Worm (Caenorhabditis elegans) whole organism, L1 larva: Measurements from ENCODE around the gene cyp-33C7.
A peak's percentile ranks its signal among the peaks of the same experiment; 100 is the strongest.

Source experiments
- C16A3.4 ChIP-seq: fragments of 150-350 bp; optimal IDR thresholded peaks from 2 replicates; lab custom pipeline; 2014; ENCODE audit warnings: missing biosample characterization, missing genetic modification characterization
- Y116A8C.19 ChIP-seq: sonication (generic microtip); optimal IDR thresholded peaks from 2 replicates; lab custom pipeline; 2016; ENCODE audit warnings: missing compliant biosample characterization, missing genetic modification characterization, borderline replicate concordance
- aha-1 ChIP-seq: fragments of 150-350 bp; optimal IDR thresholded peaks from 2 replicates; lab custom pipeline; 2014; ENCODE audit warnings: missing biosample characterization, missing genetic modification characterization
- alr-1 ChIP-seq: fragments of 200-800 bp; sonication (Bioruptor generic); optimal IDR thresholded peaks from 2 replicates; lab custom pipeline; 2018; ENCODE audit warnings: borderline replicate concordance, mild to moderate bottlenecking, missing genetic modification characterization, missing compliant biosample characterization
- blmp-1 ChIP-seq: fragments of 150-350 bp; optimal IDR thresholded peaks from 2 replicates; lab custom pipeline; 2014; ENCODE audit warnings: missing biosample characterization, missing genetic modification characterization
- ceh-63 ChIP-seq: fragments of 200-800 bp; sonication (Bioruptor generic); optimal IDR thresholded peaks from 2 replicates; lab custom pipeline; 2018; ENCODE audit warnings: mild to moderate bottlenecking, missing genetic modification characterization, missing compliant biosample characterization
- ceh-8 ChIP-seq: fragments of 200-800 bp; sonication (Bioruptor generic); optimal IDR thresholded peaks from 2 replicates; lab custom pipeline; 2018; ENCODE audit warnings: mild to moderate bottlenecking, missing genetic modification characterization, moderate library complexity, missing compliant biosample characterization
- ceh-82 ChIP-seq, 3 experiments: fragments of 150-350 bp in 1 of 3; sonication (generic microtip) in 2 of 3; optimal IDR thresholded peaks; 2 replicates each; lab custom pipeline; 2014 to 2017; ENCODE audit warnings: missing biosample characterization in 3 of 3, missing genetic modification characterization in 3 of 3
- ceh-90 ChIP-seq: sonication (generic microtip); optimal IDR thresholded peaks from 2 replicates; lab custom pipeline; 2016; ENCODE audit warnings: missing genetic modification characterization, missing compliant biosample characterization
- dpl-1 ChIP-seq, 3 experiments: fragments of 150-350 bp in 2 of 3; sonication (generic microtip) in 1 of 3; optimal IDR thresholded peaks; 2 replicates each; lab custom pipeline; 2014 to 2017; ENCODE audit warnings: missing biosample characterization in 3 of 3, missing genetic modification characterization in 3 of 3, missing genetic modification reagents in 3 of 3
- dsc-1 ChIP-seq: sonication (generic microtip); optimal IDR thresholded peaks from 2 replicates; lab custom pipeline; 2016; ENCODE audit warnings: mild to moderate bottlenecking, missing genetic modification characterization, missing compliant biosample characterization
- efl-1 ChIP-seq, 4 experiments: fragments of 150-350 bp; optimal IDR thresholded peaks in 3 of 4; peaks in 1 of 4; 1 replicate in 1 of 4; 2 replicates in 3 of 4; lab custom pipeline; 2014; ENCODE audit warnings: missing biosample characterization in 2 of 4, missing genetic modification characterization in 2 of 4, missing genetic modification reagents in 2 of 4
- egl-27 ChIP-seq, 2 experiments: fragments of 150-350 bp in 1 of 2; sonication (generic microtip); optimal IDR thresholded peaks; 3 replicates each; lab custom pipeline; 2017 to 2018; ENCODE audit warnings: missing biosample characterization in 2 of 2, missing genetic modification characterization in 2 of 2, missing genetic modification reagents in 2 of 2
- ets-5 ChIP-seq: fragments of 200-800 bp; sonication (Bioruptor generic); IDR thresholded peaks from 2 replicates; pipeline ENCODE4 v1.3.6; 2022; ENCODE audit warnings: missing genetic modification characterization, missing compliant biosample characterization
- fkh-10 ChIP-seq: sonication (generic microtip); optimal IDR thresholded peaks from 2 replicates; lab custom pipeline; 2017; ENCODE audit warnings: missing biosample characterization, missing genetic modification reagents, missing genetic modification characterization
- fos-1 ChIP-seq: fragments of 150-350 bp; optimal IDR thresholded peaks from 2 replicates; lab custom pipeline; 2014; ENCODE audit warnings: missing biosample characterization, missing genetic modification characterization
- hlh-17 ChIP-seq: fragments of 200-800 bp; sonication (Bioruptor generic); optimal IDR thresholded peaks from 2 replicates; lab custom pipeline; 2018; ENCODE audit warnings: missing genetic modification characterization, mild to moderate bottlenecking, missing compliant biosample characterization, moderate library complexity, borderline replicate concordance
- hlh-4 ChIP-seq: sonication (generic microtip); optimal IDR thresholded peaks from 2 replicates; lab custom pipeline; 2016; ENCODE audit warnings: mild to moderate bottlenecking, missing genetic modification characterization, missing compliant biosample characterization
- hpl-2 ChIP-seq: fragments of 150-350 bp; optimal IDR thresholded peaks from 2 replicates; lab custom pipeline; 2014; ENCODE audit warnings: missing biosample characterization, missing genetic modification reagents, missing genetic modification characterization
- isw-1 ChIP-seq: fragments of 200-800 bp; sonication (Bioruptor generic); IDR thresholded peaks from 2 replicates; pipeline ENCODE4 v1.3.6; 2022; ENCODE audit warnings: missing genetic modification characterization, missing compliant biosample characterization
- jun-1 ChIP-seq: fragments of 150-350 bp; optimal IDR thresholded peaks from 2 replicates; lab custom pipeline; 2014; ENCODE audit warnings: missing biosample characterization, missing genetic modification reagents, missing genetic modification characterization
- lin-15B ChIP-seq: fragments of 150-350 bp; sonication (generic microtip); optimal IDR thresholded peaks from 3 replicates; lab custom pipeline; 2014; ENCODE audit warnings: missing biosample characterization, missing genetic modification characterization
- lin-35 ChIP-seq, 2 experiments: fragments of 150-350 bp; optimal IDR thresholded peaks; 2 replicates each; lab custom pipeline; 2014; ENCODE audit warnings: missing biosample characterization in 2 of 2, missing genetic modification characterization in 2 of 2, missing genetic modification reagents in 2 of 2
- lin-39 ChIP-seq: fragments of 150-350 bp; optimal IDR thresholded peaks from 2 replicates; lab custom pipeline; 2014; ENCODE audit warnings: missing biosample characterization, missing genetic modification reagents, missing genetic modification characterization
- lsy-2 ChIP-seq, 2 experiments: fragments of 150-350 bp; optimal IDR thresholded peaks; 2 replicates each; lab custom pipeline; 2014; ENCODE audit warnings: missing biosample characterization in 2 of 2, missing genetic modification characterization in 2 of 2
- mab-9 ChIP-seq: fragments of 200-800 bp; sonication (Bioruptor generic); IDR thresholded peaks from 2 replicates; pipeline ENCODE4 v1.3.6; 2022; ENCODE audit warnings: missing genetic modification reagents, missing genetic modification characterization, missing compliant biosample characterization
- mdl-1 ChIP-seq, 2 experiments: fragments of 150-350 bp; optimal IDR thresholded peaks; 2 replicates each; lab custom pipeline; 2014 to 2017; ENCODE audit warnings: missing biosample characterization in 2 of 2, missing genetic modification characterization in 2 of 2, inconsistent platforms in 1 of 2
- mep-1 ChIP-seq: fragments of 150-350 bp; optimal IDR thresholded peaks from 2 replicates; lab custom pipeline; 2014; ENCODE audit warnings: missing biosample characterization, missing genetic modification characterization
- nhr-11 ChIP-seq: fragments of 150-350 bp; optimal IDR thresholded peaks from 2 replicates; lab custom pipeline; 2014; ENCODE audit warnings: missing biosample characterization, missing genetic modification characterization
- nhr-12 ChIP-seq: sonication (generic microtip); optimal IDR thresholded peaks from 2 replicates; lab custom pipeline; 2017; ENCODE audit warnings: missing biosample characterization, missing genetic modification characterization
- nhr-20 ChIP-seq: sonication (generic microtip); optimal IDR thresholded peaks from 2 replicates; lab custom pipeline; 2016; ENCODE audit warnings: mild to moderate bottlenecking, missing genetic modification characterization, missing compliant biosample characterization
- nhr-237 ChIP-seq: fragments of 150-350 bp; optimal IDR thresholded peaks from 2 replicates; lab custom pipeline; 2014; ENCODE audit warnings: missing biosample characterization, missing genetic modification characterization
- nhr-47 ChIP-seq: sonication (generic microtip); optimal IDR thresholded peaks from 2 replicates; lab custom pipeline; 2016; ENCODE audit warnings: mild to moderate bottlenecking, missing genetic modification characterization, moderate library complexity, missing compliant biosample characterization
- nhr-71 ChIP-seq: sonication (generic microtip); optimal IDR thresholded peaks from 2 replicates; lab custom pipeline; 2016; ENCODE audit warnings: mild to moderate bottlenecking, missing genetic modification characterization, moderate library complexity, missing compliant biosample characterization
- nhr-76 ChIP-seq: sonication (generic microtip); optimal IDR thresholded peaks from 2 replicates; lab custom pipeline; 2017; ENCODE audit warnings: missing biosample characterization, missing genetic modification characterization
- nhr-77 ChIP-seq: fragments of 150-350 bp; optimal IDR thresholded peaks from 2 replicates; lab custom pipeline; 2014; ENCODE audit warnings: missing biosample characterization, missing genetic modification characterization
- nhr-84 ChIP-seq: sonication (generic microtip); optimal IDR thresholded peaks from 2 replicates; lab custom pipeline; 2017; ENCODE audit warnings: missing biosample characterization, missing genetic modification characterization
- nhr-85 ChIP-seq: sonication (generic microtip); peaks from one replicate; lab custom pipeline; 2016; ENCODE audit warnings: missing genetic modification characterization, inconsistent platforms, missing compliant biosample characterization
- nhr-90 ChIP-seq: sonication (generic microtip); optimal IDR thresholded peaks from 2 replicates; lab custom pipeline; 2016; ENCODE audit warnings: mild to moderate bottlenecking, missing genetic modification characterization, missing compliant biosample characterization; ENCODE audit not compliant: poor library complexity
- pag-3 ChIP-seq: sonication (generic microtip); optimal IDR thresholded peaks from 2 replicates; lab custom pipeline; 2017; ENCODE audit warnings: missing genetic modification characterization, mild to moderate bottlenecking, missing compliant biosample characterization, antibody characterized with exemption, borderline replicate concordance; ENCODE audit not compliant: insufficient read depth
- pqm-1 ChIP-seq: sonication (generic microtip); optimal IDR thresholded peaks from 3 replicates; lab custom pipeline; 2017; ENCODE audit warnings: missing biosample characterization, missing genetic modification characterization
- rnt-1 ChIP-seq: sonication (generic microtip); optimal IDR thresholded peaks from 2 replicates; lab custom pipeline; 2016; ENCODE audit warnings: mild to moderate bottlenecking, missing genetic modification characterization, moderate library complexity, missing compliant biosample characterization
- skn-1 ChIP-seq: fragments of 150-350 bp; optimal IDR thresholded peaks from 2 replicates; lab custom pipeline; 2014; ENCODE audit warnings: missing biosample characterization, missing genetic modification characterization
- snpc-4 ChIP-seq: fragments of 150-350 bp; optimal IDR thresholded peaks from 2 replicates; lab custom pipeline; 2014; ENCODE audit warnings: missing biosample characterization, missing genetic modification characterization
- snu-23 ChIP-seq: sonication (generic microtip); optimal IDR thresholded peaks from 2 replicates; lab custom pipeline; 2016; ENCODE audit warnings: missing genetic modification characterization, missing compliant biosample characterization
- sup-37 ChIP-seq: fragments of 200-800 bp; sonication (Bioruptor generic); optimal IDR thresholded peaks from 2 replicates; lab custom pipeline; 2018; ENCODE audit warnings: mild to moderate bottlenecking, missing genetic modification characterization, missing compliant biosample characterization
- tlp-1 ChIP-seq: fragments of 150-350 bp; optimal IDR thresholded peaks from 2 replicates; lab custom pipeline; 2014; ENCODE audit warnings: missing biosample characterization, missing genetic modification characterization
- unc-130 ChIP-seq: fragments of 150-350 bp; optimal IDR thresholded peaks from 2 replicates; lab custom pipeline; 2017; ENCODE audit warnings: missing biosample characterization, missing genetic modification characterization, inconsistent platforms
- unc-30 ChIP-seq: sonication (generic microtip); optimal IDR thresholded peaks from 2 replicates; lab custom pipeline; 2017; ENCODE audit warnings: missing biosample characterization, missing genetic modification characterization
- unc-62 ChIP-seq: fragments of 150-350 bp; optimal IDR thresholded peaks from 2 replicates; lab custom pipeline; 2014; ENCODE audit warnings: missing biosample characterization, missing genetic modification reagents, missing genetic modification characterization
- unc-98 ChIP-seq: fragments of 200-800 bp; sonication (Bioruptor generic); IDR thresholded peaks from 2 replicates; pipeline ENCODE4 v1.3.6; 2022; ENCODE audit warnings: missing genetic modification characterization, missing compliant biosample characterization
- xbp-1 ChIP-seq: sonication (generic microtip); optimal IDR thresholded peaks from 2 replicates; lab custom pipeline; 2016; ENCODE audit warnings: missing genetic modification characterization, missing compliant biosample characterization
- ztf-4 ChIP-seq: fragments of 150-350 bp; optimal IDR thresholded peaks from 2 replicates; lab custom pipeline; 2014; ENCODE audit warnings: missing biosample characterization, missing genetic modification characterization

The cyp-33C7 gene

ce11 chrV:2250126-2250590 is at the start of gene cyp-33C7:
Gene cyp-33C7, plus strand, starts transcription at chrV:2250540.
- TF ChIP-seq C16A3.4 (tag; lab: Kevin White, UChicago) (peak; percentile 25), pag-3 (tag; lab: Kevin White, UChicago) (no peak), rnt-1 (tag; lab: Kevin White, UChicago) (no peak), fkh-10 (GFP tag; lab: Kevin White, UChicago) (no peak), blmp-1 (tag; lab: Kevin White, UChicago) (peak; percentile 20), efl-1 (optimal IDR thresholded peaks at IDR 0.05; lab: Kevin White, UChicago) (peak in 1 of 2 experiments; percentile 29), efl-1 (GFP tag; optimal IDR thresholded peaks at IDR 0.05 in 1 of 2; lab: Kevin White, UChicago) (peak in 1 of 2 experiments; percentile 52), nhr-77 (tag; lab: Kevin White, UChicago) (no peak), nhr-11 (no peak), nhr-237 (tag; lab: Kevin White, UChicago) (no peak), nhr-20 (tag; lab: Kevin White, UChicago) (peak; percentile 89), nhr-12 (tag; lab: Kevin White, UChicago) (no peak), unc-62 (GFP tag; lab: Kevin White, UChicago) (no peak), nhr-84 (tag; lab: Kevin White, UChicago) (no peak), hpl-2 (GFP tag; lab: Kevin White, UChicago) (no peak), lsy-2 (tag; optimal IDR thresholded peaks at IDR 0.05; lab: Kevin White, UChicago) (peak; percentile 19 to 23), tlp-1 (tag; lab: Kevin White, UChicago) (no peak), ceh-8 (GFP tag; lab: Kevin White, UChicago) (no peak), ets-5 (no peak), ceh-90 (tag; lab: Kevin White, UChicago) (no peak), dsc-1 (tag; lab: Kevin White, UChicago) (no peak), skn-1 (tag; lab: Kevin White, UChicago) (peak; percentile 81), mdl-1 (tag; optimal IDR thresholded peaks at IDR 0.05; lab: Kevin White, UChicago) (peak in 1 of 2 experiments; percentile 50), lin-15B (tag; lab: Kevin White, UChicago) (no peak), nhr-90 (tag; lab: Kevin White, UChicago) (peak; percentile 36), snu-23 (peak; percentile 33), mab-9 (GFP tag; lab: Robert Waterston, UW) (no peak), snpc-4 (no peak), dpl-1 (GFP tag; optimal IDR thresholded peaks at IDR 0.05; lab: Kevin White, UChicago) (peak in 2 of 3 experiments; percentile 11 to 33), hlh-4 (tag; lab: Kevin White, UChicago) (no peak), lin-35 (GFP tag; optimal IDR thresholded peaks at IDR 0.05; lab: Kevin White, UChicago) (peak in 1 of 2 experiments; percentile 75), Y116A8C.19 (tag; lab: Kevin White, UChicago) (no peak), nhr-71 (tag; lab: Kevin White, UChicago) (peak; percentile 59), pqm-1 (tag; lab: Kevin White, UChicago) (no peak), aha-1 (no peak), unc-98 (GFP tag; lab: Robert Waterston, UW) (no peak), nhr-85 (no peak), fos-1 (tag; lab: Kevin White, UChicago) (no peak), hlh-17 (GFP tag; lab: Kevin White, UChicago) (no peak), nhr-47 (tag; lab: Kevin White, UChicago) (no peak), jun-1 (peak; percentile 46), sup-37 (GFP tag; lab: Kevin White, UChicago) (no peak), ceh-63 (GFP tag; lab: Kevin White, UChicago) (no peak), unc-30 (tag; lab: Kevin White, UChicago) (no peak), egl-27 (tag; optimal IDR thresholded peaks at IDR 0.05; lab: Kevin White, UChicago) (no peak), xbp-1 (tag; lab: Kevin White, UChicago) (no peak), nhr-76 (tag; lab: Kevin White, UChicago) (no peak), lin-39 (no peak), alr-1 (tag; lab: Kevin White, UChicago) (no peak), unc-130 (no peak), mep-1 (tag; lab: Kevin White, UChicago) (peak; percentile 19), ztf-4 (tag; lab: Kevin White, UChicago) (no peak), ceh-82 (tag; optimal IDR thresholded peaks at IDR 0.05; lab: Kevin White, UChicago) (peak in 1 of 3 experiments; percentile 26), isw-1 (no peak)
